Fruit fly (Drosophila melanogaster) whole organism, embryonic: Measurements from ENCODE around the gene Secp43.

Experiments
- Antp ChIP-seq: fragments of 200-800 bp; sonication (Bioruptor generic); optimal IDR thresholded peaks from 3 replicates; lab custom pipeline; 2016; ENCODE audit warnings: missing biosample characterization, missing genetic modification characterization
- CG10321 ChIP-seq: fragments of 200-800 bp; sonication (Bioruptor generic); IDR thresholded peaks from 2 replicates; pipeline ENCODE4 v1.3.6; 2022; ENCODE audit warnings: missing biosample characterization, missing genetic modification characterization
- CG12219 ChIP-seq: fragments of 200-800 bp; sonication (Bioruptor generic); optimal IDR thresholded peaks from 3 replicates; lab custom pipeline; 2018; ENCODE audit warnings: missing biosample characterization, mild to moderate bottlenecking, missing genetic modification characterization
- CG13624 ChIP-seq: fragments of 200-800 bp; sonication (Bioruptor generic); optimal IDR thresholded peaks from 2 replicates; lab custom pipeline; 2016; ENCODE audit warnings: missing biosample characterization, missing genetic modification characterization
- CG13894 ChIP-seq: fragments of 200-800 bp; sonication (Bioruptor generic); optimal IDR thresholded peaks from 3 replicates; lab custom pipeline; 2018; ENCODE audit warnings: missing biosample characterization, mild to moderate bottlenecking, missing genetic modification characterization, moderate library complexity
- CG16863 ChIP-seq: fragments of 200-800 bp; sonication (Bioruptor generic); optimal IDR thresholded peaks from 3 replicates; lab custom pipeline; 2016; ENCODE audit warnings: missing biosample characterization, missing genetic modification characterization
- CG17361 ChIP-seq: fragments of 200-800 bp; sonication (Bioruptor generic); IDR thresholded peaks from 3 replicates; pipeline ENCODE4 v1.3.6; 2022; ENCODE audit warnings: missing biosample characterization, missing genetic modification characterization
- CG18011 ChIP-seq: fragments of 200-800 bp; sonication (Bioruptor generic); optimal IDR thresholded peaks from 2 replicates; lab custom pipeline; 2017; ENCODE audit warnings: missing biosample characterization, missing genetic modification characterization, mild to moderate bottlenecking, moderate library complexity, missing genotype
- CG4707 ChIP-seq: fragments of 200-800 bp; sonication (Bioruptor generic); optimal IDR thresholded peaks from 2 replicates; lab custom pipeline; 2018; ENCODE audit warnings: missing biosample characterization, mild to moderate bottlenecking, missing genetic modification characterization, moderate library complexity
- CG9437 ChIP-seq: fragments of 200-800 bp; sonication (Bioruptor generic); optimal IDR thresholded peaks from 2 replicates; lab custom pipeline; 2018; ENCODE audit warnings: missing biosample characterization, mild to moderate bottlenecking, missing genetic modification characterization
- CG9932 ChIP-seq: fragments of 200-800 bp; sonication (Bioruptor generic); IDR thresholded peaks from 2 replicates; pipeline ENCODE4 v1.3.6; 2022; ENCODE audit warnings: missing biosample characterization, missing genetic modification characterization
- D ChIP-seq, 2 experiments: fragments of 200-800 bp in 1 of 2; fragments of >200 bp in 1 of 2; sonication (Bioruptor generic) in 1 of 2; optimal IDR thresholded peaks; 2 replicates in 1 of 2; 3 replicates in 1 of 2; lab custom pipeline; 2017; ENCODE audit warnings: mild to moderate bottlenecking in 1 of 2, missing biosample characterization in 1 of 2, missing genetic modification characterization in 1 of 2, missing genetic modification reagents in 1 of 2
- Drgx ChIP-seq: fragments of 200-800 bp; sonication (Bioruptor generic); IDR thresholded peaks from 2 replicates; pipeline ENCODE4 v1.3.6; 2022; ENCODE audit warnings: missing biosample characterization, missing genetic modification characterization
- H2.0 ChIP-seq: fragments of 200-800 bp; sonication (Bioruptor generic); IDR thresholded peaks from 2 replicates; pipeline ENCODE4 v1.3.6; 2022; ENCODE audit warnings: missing biosample characterization, missing genetic modification characterization
- HLH54F ChIP-seq: fragments of 200-800 bp; sonication (Bioruptor generic); optimal IDR thresholded peaks from 3 replicates; lab custom pipeline; 2016; ENCODE audit warnings: missing biosample characterization, missing genetic modification characterization
- Hr51 ChIP-seq, 2 experiments: fragments of 200-800 bp; sonication (Bioruptor generic); optimal IDR thresholded peaks; 2 replicates in 1 of 2; 3 replicates in 1 of 2; lab custom pipeline; 2016 to 2018; ENCODE audit warnings: missing biosample characterization in 2 of 2, missing genetic modification characterization in 2 of 2, mild to moderate bottlenecking in 1 of 2, moderate library complexity in 1 of 2
- Jarid2 ChIP-seq: fragments of 200-800 bp; sonication (Bioruptor generic); optimal IDR thresholded peaks from 3 replicates; lab custom pipeline; 2017; ENCODE audit warnings: mild to moderate bottlenecking, missing biosample characterization, missing genetic modification reagents, missing genetic modification characterization
- Med ChIP-seq: fragments of 200-800 bp; sonication (Bioruptor generic); peaks from one replicate; lab custom pipeline; 2016; ENCODE audit warnings: missing biosample characterization, missing genetic modification characterization, mild to moderate bottlenecking, inconsistent platforms, moderate library complexity
- Oaz ChIP-seq: fragments of 200-800 bp; sonication (Bioruptor generic); IDR thresholded peaks from 2 replicates; pipeline ENCODE4 v1.3.6; 2022; ENCODE audit warnings: missing biosample characterization, missing genetic modification characterization
- Pdp1 ChIP-seq, 2 experiments: fragments of 200-800 bp; sonication (Bioruptor generic); optimal IDR thresholded peaks; 3 replicates each; lab custom pipeline; 2016; ENCODE audit warnings: missing biosample characterization in 2 of 2, missing genetic modification characterization in 2 of 2, mild to moderate bottlenecking in 1 of 2, moderate library complexity in 1 of 2
- Rfx ChIP-seq: fragments of 200-800 bp; sonication (Bioruptor generic); IDR thresholded peaks from 2 replicates; pipeline ENCODE4 v1.3.6; 2022; ENCODE audit warnings: missing biosample characterization, missing genetic modification characterization
- Scr ChIP-seq: fragments of 200-800 bp; sonication (Bioruptor generic); IDR thresholded peaks from 2 replicates; pipeline ENCODE4 v1.3.6; 2022; ENCODE audit warnings: missing biosample characterization, missing genetic modification characterization; ENCODE audit not compliant: partially characterized antibody
- YL-1 ChIP-seq: fragments of 200-800 bp; sonication (Bioruptor generic); optimal IDR thresholded peaks from 3 replicates; lab custom pipeline; 2017; ENCODE audit warnings: missing biosample characterization, mild to moderate bottlenecking, missing genetic modification characterization
- abd-A ChIP-seq: fragments of 200-800 bp; sonication (Bioruptor generic); optimal IDR thresholded peaks from 3 replicates; lab custom pipeline; 2019; ENCODE audit warnings: missing biosample characterization, mild to moderate bottlenecking, missing genetic modification characterization, moderate library complexity
- bsh ChIP-seq, 2 experiments: fragments of 200-800 bp; sonication (Bioruptor generic); optimal IDR thresholded peaks; 2 replicates each; lab custom pipeline; 2017 to 2018; ENCODE audit warnings: mild to moderate bottlenecking in 2 of 2, missing biosample characterization in 2 of 2, missing genetic modification characterization in 2 of 2, moderate library complexity in 1 of 2
- corto ChIP-seq: fragments of 200-800 bp; sonication (Bioruptor generic); optimal IDR thresholded peaks from 2 replicates; lab custom pipeline; 2016; ENCODE audit warnings: missing biosample characterization, mild to moderate bottlenecking, missing genetic modification characterization, moderate library complexity
- croc ChIP-seq: fragments of 200-800 bp; sonication (Bioruptor generic); conservative IDR thresholded peaks from 3 replicates; pipeline ENCODE4 v1.3.6; 2022; ENCODE audit warnings: missing biosample characterization, missing genetic modification characterization
- crol ChIP-seq: fragments of 200-800 bp; sonication (Bioruptor generic); IDR thresholded peaks from 2 replicates; pipeline ENCODE4 v1.3.6; 2022; ENCODE audit warnings: missing biosample characterization, missing genetic modification characterization
- disco-r ChIP-seq: fragments of 200-800 bp; sonication (Bioruptor generic); optimal IDR thresholded peaks from 2 replicates; lab custom pipeline; 2016; ENCODE audit warnings: missing biosample characterization, missing genetic modification characterization
- dm ChIP-seq: fragments of 200-800 bp; sonication (Bioruptor generic); optimal IDR thresholded peaks from 3 replicates; lab custom pipeline; 2016; ENCODE audit warnings: missing biosample characterization, missing genetic modification characterization
- eve ChIP-seq, 2 experiments: fragments of >200 bp; optimal IDR thresholded peaks; 2 replicates each; lab custom pipeline; 2017; ENCODE audit warnings: missing biosample characterization in 2 of 2, missing genetic modification characterization in 2 of 2
- mirr ChIP-seq: fragments of 200-800 bp; sonication (Bioruptor generic); optimal IDR thresholded peaks from 3 replicates; lab custom pipeline; 2018; ENCODE audit warnings: missing biosample characterization, mild to moderate bottlenecking, missing genetic modification characterization
- nerfin-1 ChIP-seq: fragments of 200-800 bp; sonication (Bioruptor generic); optimal IDR thresholded peaks from 3 replicates; lab custom pipeline; 2019; ENCODE audit warnings: missing biosample characterization, mild to moderate bottlenecking, missing genetic modification characterization, moderate library complexity
- nom ChIP-seq: fragments of 200-800 bp; sonication (Bioruptor generic); optimal IDR thresholded peaks from 2 replicates; lab custom pipeline; 2017; ENCODE audit warnings: missing biosample characterization, missing genetic modification characterization, mild to moderate bottlenecking, moderate library complexity, missing genetic modification reagents
- phol ChIP-seq: fragments of 200-800 bp; sonication (Bioruptor generic); optimal IDR thresholded peaks from 3 replicates; lab custom pipeline; 2018; ENCODE audit warnings: missing biosample characterization, mild to moderate bottlenecking, missing genetic modification characterization, moderate library complexity
- pzg ChIP-seq: fragments of 200-800 bp; sonication (Bioruptor generic); optimal IDR thresholded peaks from 3 replicates; lab custom pipeline; 2018; ENCODE audit warnings: missing biosample characterization, mild to moderate bottlenecking, missing genetic modification characterization, moderate library complexity
- row ChIP-seq: fragments of 200-800 bp; sonication (Bioruptor generic); IDR thresholded peaks from 3 replicates; pipeline ENCODE4 v1.3.6; 2022; ENCODE audit warnings: missing biosample characterization, missing genetic modification characterization
- scrt ChIP-seq: fragments of 200-800 bp; sonication (Bioruptor generic); optimal IDR thresholded peaks from 2 replicates; lab custom pipeline; 2018; ENCODE audit warnings: missing biosample characterization, mild to moderate bottlenecking, missing genetic modification characterization, moderate library complexity
- sim ChIP-seq: fragments of 200-800 bp; sonication (Bioruptor generic); IDR thresholded peaks from 2 replicates; pipeline ENCODE4 v1.3.6; 2022; ENCODE audit warnings: missing biosample characterization, missing genetic modification characterization
- stc ChIP-seq: fragments of 200-800 bp; sonication (Bioruptor generic); IDR thresholded peaks from 2 replicates; pipeline ENCODE4 v1.3.6; 2022; ENCODE audit warnings: missing biosample characterization, missing genetic modification characterization
- tup ChIP-seq: fragments of 200-800 bp; sonication (Bioruptor generic); optimal IDR thresholded peaks from 2 replicates; lab custom pipeline; 2016; ENCODE audit warnings: missing biosample characterization, mild to moderate bottlenecking, missing genetic modification characterization, moderate library complexity
- twi ChIP-seq: fragments of 200-800 bp; optimal IDR thresholded peaks from 2 replicates; lab custom pipeline; 2019; ENCODE audit warnings: missing biosample characterization, mild to moderate bottlenecking, missing genetic modification characterization, moderate library complexity
- tx ChIP-seq: fragments of 200-800 bp; sonication (Bioruptor generic); optimal IDR thresholded peaks from 2 replicates; lab custom pipeline; 2016; ENCODE audit warnings: missing biosample characterization, missing genetic modification characterization
- wdn ChIP-seq: fragments of 200-800 bp; sonication (Bioruptor generic); IDR thresholded peaks from 2 replicates; pipeline ENCODE4 v1.3.6; 2022; ENCODE audit warnings: missing biosample characterization, missing genetic modification characterization
- yki ChIP-seq: fragments of >200 bp; optimal IDR thresholded peaks from 3 replicates; lab custom pipeline; 2018

Gene Secp43

DNA sequence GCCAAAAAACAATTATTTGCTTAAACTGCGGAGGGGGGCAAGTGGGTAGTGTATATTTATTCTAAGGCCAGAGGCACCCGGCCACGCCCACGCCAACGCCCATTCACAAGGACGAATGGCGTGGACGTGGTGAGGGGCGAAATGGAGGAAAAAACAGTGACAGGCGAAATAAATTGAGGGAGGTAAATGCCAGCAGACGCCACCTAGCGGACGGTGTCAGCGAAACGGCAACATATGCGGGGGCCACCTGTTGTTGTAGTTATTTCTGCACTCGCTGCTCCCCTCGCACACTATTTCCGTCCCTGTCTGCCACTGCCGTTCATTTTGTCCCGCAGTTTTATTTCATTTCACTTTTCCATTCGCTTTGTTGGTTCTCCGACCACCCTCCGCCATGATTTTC, 36.3 kb downstream of the Secp43 start (continued):
- TF ChIP-seq CG10321 (GFP tag; lab: Robert Waterston, UW) (0 out of 2 replicates have a peak, but pooled peaks have one; percentile 12), stc (GFP tag; lab: Robert Waterston, UW) (peak; percentile 53), disco-r (GFP tag; lab: Kevin White, UChicago) (no peak), CG16863 (GFP tag; lab: Kevin White, UChicago) (no peak), croc (GFP tag; lab: Robert Waterston, UW) (peak; percentile 13; the same call in 1 of the 3 replicates), nom (GFP tag; lab: Kevin White, UChicago) (no peak), Oaz (GFP tag; lab: Robert Waterston, UW) (0 out of 2 replicates have a peak, but pooled peaks have one; percentile 27), CG9932 (GFP tag; lab: Robert Waterston, UW) (0 out of 2 replicates have a peak, but pooled peaks have one; percentile 16), phol (tag; lab: Kevin White, UChicago) (no peak), CG13624 (GFP tag; lab: Kevin White, UChicago) (no peak), Pdp1 (GFP tag; optimal IDR thresholded peaks at IDR 0.05; lab: Kevin White, UChicago) (peak in 1 of 2 experiments; percentile 10), dm (no peak), CG4707 (no peak)

DNA sequence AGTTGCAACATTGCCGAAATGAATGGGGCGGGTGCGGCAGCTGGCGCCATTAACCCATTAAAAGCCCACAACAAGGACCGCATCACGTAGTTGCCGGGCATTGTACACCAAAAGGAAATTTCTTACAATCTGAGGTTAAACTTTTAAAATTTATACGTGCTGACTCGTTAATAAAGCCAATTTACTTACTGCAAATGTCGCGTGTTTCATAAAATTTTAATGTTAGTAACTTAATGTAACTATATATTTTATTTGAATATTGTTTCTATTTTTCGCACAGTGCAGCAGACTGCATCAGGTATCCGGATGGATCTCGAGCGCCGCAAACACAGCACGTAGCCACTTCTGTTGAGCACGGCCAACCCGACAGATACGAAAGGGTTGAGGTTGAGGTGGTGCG, 37.4 kb downstream of the Secp43 start:
- TF ChIP-seq CG17361 (GFP tag; lab: Robert Waterston, UW), result no peak
- TF ChIP-seq Drgx (GFP tag; lab: Robert Waterston, UW), result peak; percentile 25; the same call in 1 of the 2 replicates
- TF ChIP-seq mirr, result no peak
- TF ChIP-seq bsh (GFP tag; optimal IDR thresholded peaks at IDR 0.05; lab: Kevin White, UChicago), result peak in 1 of 2 experiments; percentile 41
- no peak for TF ChIP-seq pzg (GFP tag; lab: Kevin White, UChicago)

DNA sequence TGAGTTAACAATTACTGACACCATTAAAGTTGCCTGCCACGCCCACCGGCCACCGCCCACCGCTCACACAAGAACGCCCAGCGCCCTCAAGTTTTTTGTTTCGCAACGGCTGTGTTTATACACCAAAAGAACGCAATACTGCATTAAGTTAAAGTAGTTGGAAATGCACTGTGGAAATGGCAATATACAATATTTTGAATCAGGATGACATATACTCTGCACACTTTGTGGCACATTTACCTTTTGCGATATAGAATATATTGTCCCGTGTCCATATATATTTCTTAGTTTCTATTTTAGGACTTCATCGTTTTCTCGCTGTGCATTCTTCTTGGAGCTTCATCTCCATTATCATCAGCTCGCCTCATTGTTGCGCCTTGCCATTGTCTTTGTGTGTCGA, 38.2 kb downstream of the Secp43 start:
- no peak for TF ChIP-seq CG12219 (GFP tag; lab: Kevin White, UChicago)
- TF ChIP-seq Drgx (GFP tag; lab: Robert Waterston, UW), result 0 out of 2 replicates have a peak, but pooled peaks have one; percentile 34
- TF ChIP-seq Med (GFP tag; lab: Kevin White, UChicago), result peak; percentile 50
- peak; percentile 26; the same call in 1 of the 3 replicates for TF ChIP-seq row (GFP tag; lab: Robert Waterston, UW)
- TF ChIP-seq, all 482 proteins: peak for 3

DNA sequence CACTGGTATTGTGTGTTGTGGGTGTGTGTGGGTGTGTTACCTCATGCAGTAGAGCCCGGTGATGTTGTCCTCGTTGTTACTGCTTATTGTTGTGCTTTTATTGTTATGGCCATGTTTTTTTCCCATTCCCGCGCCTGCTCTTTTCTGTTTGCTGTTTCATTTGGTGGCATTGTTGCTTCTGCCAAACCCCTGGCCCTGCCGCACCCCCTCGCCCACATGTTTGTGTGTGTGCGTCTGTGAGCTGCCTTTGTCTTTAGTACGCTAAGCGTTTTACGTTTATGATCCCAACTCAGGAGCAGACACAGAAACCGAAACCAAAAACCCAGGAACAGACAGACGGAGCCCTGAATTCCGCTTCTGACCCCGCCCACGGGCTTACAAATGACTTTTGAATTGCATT, 40.2 kb downstream of the Secp43 start:
- TF ChIP-seq corto (no peak), sim (no peak), Antp (GFP tag; lab: Kevin White, UChicago) (no peak), crol (GFP tag; lab: Robert Waterston, UW) (peak; percentile 26; the same call in 1 of the 2 replicates), CG9437 (GFP tag; lab: Kevin White, UChicago) (no peak), YL-1 (GFP tag; lab: Kevin White, UChicago) (no peak), Hr51 (GFP tag; optimal IDR thresholded peaks at IDR 0.05; lab: Kevin White, UChicago) (no peak), CG18011 (no peak), twi (tag; lab: Kevin White, UChicago) (no peak), eve (GFP tag; optimal IDR thresholded peaks at IDR 0.05; lab: Kevin White, UChicago) (no peak), tup (GFP tag; lab: Kevin White, UChicago) (no peak), Jarid2 (no peak), CG13894 (tag; lab: Kevin White, UChicago) (no peak), abd-A (tag; lab: Kevin White, UChicago) (peak; percentile 77), Rfx (no peak), H2.0 (no peak), wdn (no peak), nerfin-1 (tag; lab: Kevin White, UChicago) (no peak), scrt (peak; percentile 70), D (optimal IDR thresholded peaks at IDR 0.05; lab: Kevin White, UChicago) (no peak), D (GFP tag; optimal IDR thresholded peaks at IDR 0.05; lab: Kevin White, UChicago) (no peak), HLH54F (GFP tag; lab: Kevin White, UChicago) (no peak), tx (GFP tag; lab: Kevin White, UChicago) (no peak), yki (lab: Kevin White, UChicago) (no peak), Scr (GFP tag; lab: Robert Waterston, UW) (no peak)
